Worm (Caenorhabditis elegans): ENCODE data around the gene npr-3.

DNA sequence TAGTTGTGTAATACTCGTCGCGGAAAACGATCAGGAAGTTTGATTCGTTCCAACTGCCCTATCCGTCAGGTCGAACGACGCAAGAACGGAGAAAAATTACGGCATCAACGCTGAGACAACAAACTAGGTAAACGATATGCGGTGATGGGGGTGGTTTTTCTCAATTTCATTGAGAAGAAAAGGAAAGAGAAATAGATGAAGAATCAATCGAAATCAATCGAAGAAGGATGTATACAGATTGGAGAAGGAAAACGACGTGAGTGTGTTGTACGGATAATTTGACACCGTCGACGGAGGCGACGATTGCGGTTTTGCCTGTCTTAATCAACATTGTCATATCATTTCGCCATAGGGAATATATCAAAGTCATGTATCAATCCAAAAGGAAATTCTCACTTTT is 34.1 kb downstream of the npr-3 start:
- TF ChIP-seq him-1 (tag; optimal IDR thresholded peaks at IDR 0.05), result no peak
- no peak for TF ChIP-seq dao-5 (tag; optimal IDR thresholded peaks at IDR 0.05)
